Fruit fly (Drosophila melanogaster) whole organism, embryonic: Measurements from ENCODE around the gene CG13114.

ENCODE experiments used
- Aef1 ChIP-seq: fragments of 200-800 bp; sonication (Bioruptor generic); IDR thresholded peaks from 3 replicates; pipeline ENCODE4 v1.3.6; 2022; ENCODE audit warnings: missing biosample characterization, missing genetic modification characterization
- CG15073 ChIP-seq: fragments of 200-800 bp; sonication (Bioruptor generic); optimal IDR thresholded peaks from 2 replicates; lab custom pipeline; 2016; ENCODE audit warnings: missing biosample characterization, missing genetic modification characterization
- Jarid2 ChIP-seq: fragments of 200-800 bp; sonication (Bioruptor generic); optimal IDR thresholded peaks from 3 replicates; lab custom pipeline; 2017; ENCODE audit warnings: mild to moderate bottlenecking, missing biosample characterization, missing genetic modification reagents, missing genetic modification characterization

DNA sequence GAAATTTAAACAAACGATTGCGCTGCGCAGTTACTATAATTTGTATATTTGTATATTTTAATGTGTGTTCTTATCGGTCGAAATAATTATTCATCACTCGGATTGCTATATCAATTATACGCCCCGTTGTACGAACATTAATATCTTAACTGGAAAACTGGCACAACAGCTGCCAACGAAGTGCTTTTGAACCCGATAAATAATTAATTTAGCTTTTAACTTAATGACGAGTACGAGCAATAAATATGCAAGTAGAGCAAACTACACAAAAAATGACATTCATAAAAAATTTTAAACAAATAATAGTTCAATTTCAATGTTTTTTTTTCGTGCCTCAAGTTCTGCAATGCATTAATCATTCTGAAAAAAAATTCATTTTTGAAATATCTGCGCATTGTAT lies 45.2 kb upstream of the CG13114 start:
- TF ChIP-seq Jarid2 (GFP tag; lab: Kevin White, UChicago): no peak
- TF ChIP-seq CG15073: no peak
- TF ChIP-seq Aef1 (GFP tag; lab: Robert Waterston, UW): no peak
